Fruit fly (Drosophila melanogaster): ENCODE data around the gene ND-15.
A peak's percentile ranks its signal among the peaks of the same experiment; 100 is the strongest.

ND-15 gene

DNA sequence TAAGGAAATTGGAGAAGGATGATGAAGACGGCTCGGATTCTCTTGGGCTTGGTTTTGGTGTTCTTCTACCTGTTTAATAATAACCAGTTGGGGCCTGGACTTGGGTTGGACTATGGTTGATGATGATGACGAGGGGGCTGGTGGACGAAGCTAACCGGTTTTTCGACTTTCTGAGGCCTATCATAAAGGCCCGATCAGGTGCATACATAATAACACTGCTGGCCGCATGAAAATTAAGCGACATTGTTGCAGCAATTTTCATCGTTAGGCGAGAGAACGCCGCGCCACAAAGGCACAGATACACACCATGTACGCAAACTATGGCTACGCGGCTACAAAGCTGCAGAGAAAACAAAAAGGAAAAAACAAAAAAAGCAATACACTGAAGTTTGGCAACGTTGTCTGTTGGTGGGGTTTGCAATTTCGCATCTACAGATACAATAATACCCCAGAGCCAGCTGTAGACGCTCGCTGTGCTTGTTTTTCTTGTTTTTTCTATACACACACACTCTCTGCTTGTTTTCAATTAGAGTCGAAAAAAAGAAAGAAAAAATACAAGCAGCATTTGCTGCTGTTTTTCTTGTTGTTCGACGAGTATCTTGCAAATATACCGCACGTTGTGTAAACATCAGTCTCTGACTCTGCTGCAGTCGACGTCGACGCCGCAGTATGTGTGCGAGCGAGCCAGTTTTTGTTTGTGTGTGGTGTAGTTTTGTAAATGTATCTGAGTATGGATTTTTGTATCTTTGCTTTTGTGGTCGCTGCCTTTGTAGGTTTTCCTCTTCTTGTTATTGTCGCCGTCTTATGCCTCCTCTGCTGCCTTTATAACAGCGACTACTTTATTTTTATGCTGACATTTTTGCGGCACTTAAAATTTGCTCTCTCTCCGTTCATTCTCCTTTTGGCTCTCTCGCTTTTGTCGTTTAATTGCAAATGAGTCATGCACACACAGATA is 51.9 kb downstream of the ND-15 start:
- peak; percentile 82 for TF ChIP-seq EcR (GFP tag; optimal IDR thresholded peaks at IDR 0.05)
- TF ChIP-seq D1 (tag; optimal IDR thresholded peaks at IDR 0.05) = peak; percentile 80
- peak; percentile 98 for TF ChIP-seq CG14655 (GFP tag; optimal IDR thresholded peaks at IDR 0.05)
- no peak for TF ChIP-seq fd96Ca (GFP tag; IDR thresholded peaks at IDR 0.05)
- TF ChIP-seq CG8301 (tag; optimal IDR thresholded peaks at IDR 0.05) = peak; percentile 97
- TF ChIP-seq CG4496 (GFP tag; IDR thresholded peaks at IDR 0.05) = no peak
- TF ChIP-seq CG13204 (GFP tag; optimal IDR thresholded peaks at IDR 0.05) = peak; percentile 97
- peak; percentile 97 for TF ChIP-seq Pif1B (GFP tag; optimal IDR thresholded peaks at IDR 0.05)
- no peak for TF ChIP-seq CG32121 (GFP tag; IDR thresholded peaks at IDR 0.05)
- no peak for TF ChIP-seq rn (GFP tag; IDR thresholded peaks at IDR 0.05)
- TF ChIP-seq CG15710 (tag; optimal IDR thresholded peaks at IDR 0.05) = peak; percentile 92
- peak; percentile 97 for TF ChIP-seq Pif1A (GFP tag; optimal IDR thresholded peaks at IDR 0.05)
- peak; percentile 95 for TF ChIP-seq CG34367 (tag; optimal IDR thresholded peaks at IDR 0.05)
- TF ChIP-seq Ets98B (GFP tag; IDR thresholded peaks at IDR 0.05) = no peak
- peak; percentile 99 for TF ChIP-seq gl (tag; optimal IDR thresholded peaks at IDR 0.05)
- TF ChIP-seq Snoo (tag; optimal IDR thresholded peaks at IDR 0.05) = peak; percentile 72
- TF ChIP-seq CG9948 (tag; optimal IDR thresholded peaks at IDR 0.05) = peak; percentile 90
- peak; percentile 88 for TF ChIP-seq CG8159 (tag; optimal IDR thresholded peaks at IDR 0.05)
- peak; percentile 90 for TF ChIP-seq CG17806 (tag; optimal IDR thresholded peaks at IDR 0.05)
- TF ChIP-seq CG12605 (GFP tag; IDR thresholded peaks at IDR 0.05) = no peak
- no peak for TF ChIP-seq CG10348 (GFP tag; IDR thresholded peaks at IDR 0.05)

DNA sequence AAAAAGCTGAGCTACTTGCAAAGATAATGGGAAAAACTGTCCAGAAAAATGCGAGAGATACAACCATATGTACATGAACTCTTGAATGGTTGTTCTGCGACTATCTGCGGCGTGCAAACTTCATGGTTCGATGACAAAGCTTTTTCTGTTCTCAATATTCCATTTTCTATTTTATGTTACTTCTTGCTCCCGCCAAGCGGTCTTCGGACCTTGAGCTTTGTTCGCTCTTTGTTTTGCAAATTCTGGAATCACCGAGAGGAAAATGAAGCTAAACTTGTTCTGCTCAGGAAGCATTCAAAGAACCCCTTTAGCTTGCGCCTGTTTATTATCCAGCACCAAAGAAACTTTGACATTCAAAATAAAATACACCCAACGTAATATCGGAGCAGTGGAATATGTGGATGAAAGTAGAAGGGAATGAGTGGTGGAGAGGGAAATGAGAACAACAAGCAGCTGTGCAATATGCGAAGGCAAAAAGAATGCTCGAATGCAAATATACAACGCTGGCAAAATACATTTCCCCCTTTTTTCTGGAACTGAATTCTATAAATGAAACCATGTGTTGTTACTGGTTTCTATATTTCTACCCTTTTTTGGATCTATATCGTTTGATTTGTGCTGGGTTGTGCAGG is 53.9 kb downstream of the ND-15 start:
- peak; percentile 40 for TF ChIP-seq Pif1A (GFP tag; optimal IDR thresholded peaks at IDR 0.05)
- TF ChIP-seq CG10348 (GFP tag; IDR thresholded peaks at IDR 0.05) = no peak
- no peak for TF ChIP-seq CG9948 (tag; optimal IDR thresholded peaks at IDR 0.05)
- peak; percentile 6 for TF ChIP-seq CG8159 (tag; optimal IDR thresholded peaks at IDR 0.05)
- TF ChIP-seq CG34367 (tag; optimal IDR thresholded peaks at IDR 0.05) = peak; percentile 5
- TF ChIP-seq CG13204 (GFP tag; optimal IDR thresholded peaks at IDR 0.05) = peak; percentile 69
- TF ChIP-seq CG12605 (GFP tag; IDR thresholded peaks at IDR 0.05) = peak; percentile 36; the same call in 1 of the 2 replicates
- TF ChIP-seq CG14655 (GFP tag; optimal IDR thresholded peaks at IDR 0.05) = peak; percentile 42
- TF ChIP-seq EcR (GFP tag; optimal IDR thresholded peaks at IDR 0.05) = peak; percentile 61
- peak; percentile 28 for TF ChIP-seq CG17806 (tag; optimal IDR thresholded peaks at IDR 0.05)
- peak; percentile 33 for TF ChIP-seq CG15710 (tag; optimal IDR thresholded peaks at IDR 0.05)
- no peak for TF ChIP-seq CG32121 (GFP tag; IDR thresholded peaks at IDR 0.05)
- TF ChIP-seq Snoo (tag; optimal IDR thresholded peaks at IDR 0.05) = no peak
- no peak for TF ChIP-seq rn (GFP tag; IDR thresholded peaks at IDR 0.05)
- peak; percentile 77 for TF ChIP-seq gl (tag; optimal IDR thresholded peaks at IDR 0.05)
- peak; percentile 33 for TF ChIP-seq CG8301 (tag; optimal IDR thresholded peaks at IDR 0.05)

DNA sequence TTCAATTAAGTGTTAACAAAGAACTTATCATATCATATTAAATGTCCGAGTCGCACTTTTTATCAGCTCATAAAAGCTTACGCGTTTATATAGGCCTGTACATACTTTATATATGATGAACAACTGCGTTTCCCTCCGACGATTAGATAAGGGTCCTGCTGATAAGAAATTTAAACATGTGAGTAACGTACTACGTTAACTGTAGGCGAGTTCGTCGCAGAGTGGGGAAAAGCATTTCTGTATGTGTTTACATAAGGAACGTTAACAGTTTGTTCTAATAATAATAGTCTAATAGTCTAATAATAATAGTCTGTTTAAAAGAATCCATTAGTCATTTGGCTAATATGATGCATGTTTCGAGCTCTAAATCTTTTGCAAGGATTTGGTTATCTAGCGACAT is 55.9 kb downstream of the ND-15 start:
- TF ChIP-seq CG4496 (GFP tag; IDR thresholded peaks at IDR 0.05) (no peak), EcR (GFP tag; optimal IDR thresholded peaks at IDR 0.05) (no peak), CG8159 (tag; optimal IDR thresholded peaks at IDR 0.05) (no peak), CG34367 (tag; optimal IDR thresholded peaks at IDR 0.05) (no peak), CG14655 (GFP tag; optimal IDR thresholded peaks at IDR 0.05) (no peak), rn (GFP tag; IDR thresholded peaks at IDR 0.05) (no peak), CG13204 (GFP tag; optimal IDR thresholded peaks at IDR 0.05) (no peak), Pif1A (GFP tag; optimal IDR thresholded peaks at IDR 0.05) (no peak), fd96Ca (GFP tag; IDR thresholded peaks at IDR 0.05) (no peak), D1 (tag; optimal IDR thresholded peaks at IDR 0.05) (no peak), Pif1B (GFP tag; optimal IDR thresholded peaks at IDR 0.05) (no peak), CG9948 (tag; optimal IDR thresholded peaks at IDR 0.05) (no peak), CG15710 (tag; optimal IDR thresholded peaks at IDR 0.05) (no peak), CG12605 (GFP tag; IDR thresholded peaks at IDR 0.05) (no peak), gl (tag; optimal IDR thresholded peaks at IDR 0.05) (no peak), CG8301 (tag; optimal IDR thresholded peaks at IDR 0.05) (no peak), Ets98B (GFP tag; IDR thresholded peaks at IDR 0.05) (no peak), Snoo (tag; optimal IDR thresholded peaks at IDR 0.05) (no peak), CG17806 (tag; optimal IDR thresholded peaks at IDR 0.05) (no peak), CG32121 (GFP tag; IDR thresholded peaks at IDR 0.05) (no peak)

DNA sequence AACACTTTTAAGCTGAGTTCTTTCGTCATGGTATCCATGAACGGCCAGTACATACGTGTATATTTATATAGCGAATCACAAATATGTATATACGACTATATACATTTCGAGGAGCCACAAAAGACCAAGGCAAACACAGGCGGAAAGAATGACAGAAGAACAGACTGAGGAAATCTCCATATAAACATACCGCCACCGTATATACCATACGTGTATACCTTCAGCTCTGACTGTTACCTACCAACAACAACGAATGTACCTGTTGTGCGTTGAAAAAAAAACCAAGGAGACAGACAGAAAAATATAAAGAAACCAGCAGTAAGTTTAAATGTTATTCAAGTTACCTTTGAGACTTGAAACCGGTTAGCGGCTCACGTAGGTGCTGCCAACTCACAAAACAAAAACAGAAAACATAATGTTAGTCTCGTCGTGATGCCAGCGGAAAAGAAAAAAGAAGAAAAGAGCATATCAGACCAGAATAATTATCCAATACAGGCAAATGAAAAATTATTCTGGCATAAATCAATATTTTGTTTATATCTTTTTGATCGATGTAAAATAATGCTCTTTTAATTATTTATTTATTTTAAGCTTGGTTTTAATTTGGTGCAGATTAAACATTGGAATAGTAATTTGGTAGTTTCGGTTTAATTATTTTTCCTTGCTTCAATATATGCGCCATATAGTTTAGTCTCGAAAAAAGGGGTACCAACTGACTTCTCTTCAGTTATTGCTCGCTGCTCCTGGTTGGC is 57.1 kb downstream of the ND-15 start:
- TF ChIP-seq CG8301 (tag; optimal IDR thresholded peaks at IDR 0.05) (peak; percentile 14), CG4496 (GFP tag; IDR thresholded peaks at IDR 0.05) (no peak), Snoo (tag; optimal IDR thresholded peaks at IDR 0.05) (peak; percentile 38), D1 (tag; optimal IDR thresholded peaks at IDR 0.05) (no peak), CG34367 (tag; optimal IDR thresholded peaks at IDR 0.05) (peak; percentile 37), CG10348 (GFP tag; IDR thresholded peaks at IDR 0.05) (no peak), CG13204 (GFP tag; optimal IDR thresholded peaks at IDR 0.05) (peak; percentile 45), CG17806 (tag; optimal IDR thresholded peaks at IDR 0.05) (peak; percentile 22), gl (tag; optimal IDR thresholded peaks at IDR 0.05) (peak; percentile 52), rn (GFP tag; IDR thresholded peaks at IDR 0.05) (no peak), fd96Ca (GFP tag; IDR thresholded peaks at IDR 0.05) (no peak), CG14655 (GFP tag; optimal IDR thresholded peaks at IDR 0.05) (no peak), EcR (GFP tag; optimal IDR thresholded peaks at IDR 0.05) (peak; percentile 80), CG8159 (tag; optimal IDR thresholded peaks at IDR 0.05) (peak; percentile 23), Pif1A (GFP tag; optimal IDR thresholded peaks at IDR 0.05) (peak; percentile 32), CG15710 (tag; optimal IDR thresholded peaks at IDR 0.05) (peak; percentile 48), CG32121 (GFP tag; IDR thresholded peaks at IDR 0.05) (no peak), Ets98B (GFP tag; IDR thresholded peaks at IDR 0.05) (no peak), CG12605 (GFP tag; IDR thresholded peaks at IDR 0.05) (peak; percentile 55; the same call in 1 of the 2 replicates), Pif1B (GFP tag; optimal IDR thresholded peaks at IDR 0.05) (peak; percentile 54), CG9948 (tag; optimal IDR thresholded peaks at IDR 0.05) (peak; percentile 36)

Data from whole organism, pupa.